Worm (Caenorhabditis elegans) whole organism, L4/young adult: ENCODE measurements around the gene vha-7.

ENCODE experiments used
- W03F9.2 ChIP-seq: fragments of 150-350 bp; optimal IDR thresholded peaks from 2 replicates; lab custom pipeline; 2014; ENCODE audit warnings: missing biosample characterization, missing genetic modification characterization
- him-1 ChIP-seq: sonication (generic microtip); optimal IDR thresholded peaks from 2 replicates; lab custom pipeline; 2016; ENCODE audit warnings: missing genotype, missing genetic modification reagents, missing genetic modification characterization, missing compliant biosample characterization

DNA sequence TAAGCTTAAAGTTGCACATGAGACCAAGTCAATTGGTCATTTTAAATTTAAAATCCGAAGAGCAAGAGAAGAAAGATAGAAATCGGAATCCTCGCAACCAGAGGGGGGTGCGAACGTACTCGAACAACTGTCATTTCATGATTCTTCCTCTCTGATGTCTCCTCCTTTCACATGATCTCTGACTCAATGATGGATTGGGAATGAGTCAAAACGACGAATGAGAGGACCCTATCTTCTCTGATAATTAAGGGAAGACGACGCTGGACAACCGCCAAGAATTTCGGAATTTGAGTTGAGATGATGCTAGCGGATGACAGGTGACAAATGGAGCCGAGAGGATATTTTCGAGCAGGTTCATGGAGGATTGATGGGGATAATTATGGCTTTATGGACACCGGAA lies 2.9 kb upstream of the vha-7 start:
- no peak for TF ChIP-seq W03F9.2 (tag; lab: Kevin White, UChicago)
- no peak for TF ChIP-seq him-1
